Worm (Caenorhabditis elegans) whole organism, young adult: Measurements from ENCODE around the gene twk-12.

Source experiments
- B0019.2 ChIP-seq: fragments of 200-800 bp; sonication (Bioruptor generic); conservative IDR thresholded peaks from 2 replicates; pipeline ENCODE4 v1.3.6; 2022; ENCODE audit warnings: missing genetic modification reagents, missing genetic modification characterization, missing compliant biosample characterization
- B0261.1 ChIP-seq: sonication (generic microtip); optimal IDR thresholded peaks from 2 replicates; lab custom pipeline; 2016; ENCODE audit warnings: mild to moderate bottlenecking, missing genetic modification characterization, moderate library complexity, missing compliant biosample characterization
- D2030.7 ChIP-seq: fragments of 200-800 bp; sonication (Bioruptor generic); IDR thresholded peaks from 2 replicates; pipeline ENCODE4 v1.3.6; 2022; ENCODE audit warnings: missing genetic modification reagents, missing genetic modification characterization, missing compliant biosample characterization
- F10E7.11 ChIP-seq: sonication (generic microtip); optimal IDR thresholded peaks from 2 replicates; lab custom pipeline; 2017; ENCODE audit warnings: mild to moderate bottlenecking, missing genetic modification characterization, moderate library complexity, missing compliant biosample characterization
- F23B12.7 ChIP-seq: sonication (generic microtip); optimal IDR thresholded peaks from 2 replicates; lab custom pipeline; 2017; ENCODE audit warnings: missing genetic modification characterization, mild to moderate bottlenecking, missing compliant biosample characterization, antibody characterized with exemption, moderate library complexity; ENCODE audit not compliant: insufficient read depth
- F49E8.2 ChIP-seq: sonication (generic microtip); optimal IDR thresholded peaks from 3 replicates; lab custom pipeline; 2017; ENCODE audit warnings: missing genetic modification characterization, mild to moderate bottlenecking, missing compliant biosample characterization, antibody characterized with exemption, moderate library complexity; ENCODE audit not compliant: insufficient read depth
- F57C9.4 ChIP-seq: sonication (generic microtip); optimal IDR thresholded peaks from 2 replicates; lab custom pipeline; 2017; ENCODE audit warnings: mild to moderate bottlenecking, missing genetic modification characterization, missing compliant biosample characterization
- K12H6.12 ChIP-seq: fragments of 200-800 bp; sonication (Bioruptor generic); optimal IDR thresholded peaks from 2 replicates; lab custom pipeline; 2018; ENCODE audit warnings: mild to moderate bottlenecking, missing genetic modification characterization, missing compliant biosample characterization
- T26A5.8 ChIP-seq: sonication (generic microtip); optimal IDR thresholded peaks from 2 replicates; lab custom pipeline; 2016; ENCODE audit warnings: missing genetic modification characterization, missing compliant biosample characterization
- Y67H2A.10 ChIP-seq: fragments of 200-800 bp; sonication (Bioruptor generic); conservative IDR thresholded peaks from 2 replicates; pipeline ENCODE4 v1.3.6; 2022; ENCODE audit warnings: missing genetic modification reagents, missing genetic modification characterization, missing compliant biosample characterization
- aptf-2 ChIP-seq: fragments of 200-800 bp; sonication (Bioruptor generic); conservative IDR thresholded peaks from 2 replicates; pipeline ENCODE4 v1.3.6; 2022; ENCODE audit warnings: missing genetic modification reagents, missing genetic modification characterization, missing compliant biosample characterization
- athp-1 ChIP-seq: sonication (generic microtip); optimal IDR thresholded peaks from 2 replicates; lab custom pipeline; 2017; ENCODE audit warnings: mild to moderate bottlenecking, missing genetic modification characterization, missing compliant biosample characterization
- attf-6 ChIP-seq: fragments of 200-800 bp; sonication (Bioruptor generic); IDR thresholded peaks from 2 replicates; pipeline ENCODE4 v1.3.6; 2022; ENCODE audit warnings: missing genetic modification reagents, missing genetic modification characterization, missing compliant biosample characterization
- bed-1 ChIP-seq: fragments of 200-800 bp; sonication (Bioruptor generic); IDR thresholded peaks from 2 replicates; pipeline ENCODE4 v1.3.6; 2022; ENCODE audit warnings: missing genetic modification reagents, missing genetic modification characterization, missing compliant biosample characterization
- dox-1 ChIP-seq: fragments of 200-800 bp; sonication (Bioruptor generic); IDR thresholded peaks from 2 replicates; pipeline ENCODE4 v1.3.6; 2022; ENCODE audit warnings: missing genetic modification reagents, missing genetic modification characterization, missing compliant biosample characterization
- egl-44 ChIP-seq: fragments of 200-800 bp; sonication (Bioruptor generic); IDR thresholded peaks from 2 replicates; pipeline ENCODE4 v1.3.6; 2022; ENCODE audit warnings: missing genetic modification reagents, missing genetic modification characterization, missing compliant biosample characterization
- egrh-3 ChIP-seq: fragments of 200-800 bp; sonication (Bioruptor generic); IDR thresholded peaks from 2 replicates; pipeline ENCODE4 v1.3.6; 2022; ENCODE audit warnings: missing genetic modification reagents, missing genetic modification characterization, missing compliant biosample characterization
- ekl-4 ChIP-seq: fragments of 200-800 bp; sonication (Bioruptor generic); IDR thresholded peaks from 2 replicates; pipeline ENCODE4 v1.3.6; 2022; ENCODE audit warnings: missing genetic modification reagents, missing genetic modification characterization, missing compliant biosample characterization
- him-1 ChIP-seq: sonication (generic microtip); optimal IDR thresholded peaks from 2 replicates; lab custom pipeline; 2016; ENCODE audit warnings: missing genotype, missing genetic modification reagents, missing genetic modification characterization, missing compliant biosample characterization
- let-526 ChIP-seq: fragments of 200-800 bp; sonication (Bioruptor generic); IDR thresholded peaks from 2 replicates; pipeline ENCODE4 v1.3.6; 2022; ENCODE audit warnings: missing genetic modification reagents, missing genetic modification characterization, missing compliant biosample characterization
- lin-35 ChIP-seq, 3 experiments: fragments of 150-350 bp in 2 of 3; sonication (generic microtip) in 1 of 3; optimal IDR thresholded peaks; 2 replicates each; lab custom pipeline; 2014 to 2018; ENCODE audit warnings: missing biosample characterization in 3 of 3, missing genetic modification characterization in 3 of 3, missing genetic modification reagents in 3 of 3
- lsy-27 ChIP-seq: sonication (generic microtip); optimal IDR thresholded peaks from 2 replicates; lab custom pipeline; 2017; ENCODE audit warnings: missing genetic modification characterization, mild to moderate bottlenecking, missing compliant biosample characterization, antibody characterized with exemption, missing genotype, borderline replicate concordance; ENCODE audit not compliant: insufficient read depth
- madf-8 ChIP-seq: fragments of 200-800 bp; sonication (Bioruptor generic); conservative IDR thresholded peaks from 2 replicates; pipeline ENCODE4 v1.3.6; 2022; ENCODE audit warnings: missing genetic modification reagents, missing genetic modification characterization, missing compliant biosample characterization
- nfya-1 ChIP-seq: sonication (generic microtip); optimal IDR thresholded peaks from 2 replicates; lab custom pipeline; 2017; ENCODE audit warnings: antibody characterized with exemption, missing compliant biosample characterization, missing genetic modification characterization, borderline replicate concordance; ENCODE audit not compliant: insufficient read depth
- nfya-2 ChIP-seq: fragments of 200-800 bp; sonication (Bioruptor generic); IDR thresholded peaks from 2 replicates; pipeline ENCODE4 v1.3.6; 2022; ENCODE audit warnings: missing genetic modification reagents, missing genetic modification characterization, missing compliant biosample characterization
- nhr-120 ChIP-seq: fragments of 200-800 bp; sonication (Bioruptor generic); IDR thresholded peaks from 2 replicates; pipeline ENCODE4 v1.3.6; 2022; ENCODE audit warnings: missing genetic modification characterization, missing compliant biosample characterization
- nhr-179 ChIP-seq: sonication (generic microtip); optimal IDR thresholded peaks from 2 replicates; lab custom pipeline; 2016; ENCODE audit warnings: mild to moderate bottlenecking, missing genetic modification characterization, missing compliant biosample characterization
- nhr-90 ChIP-seq: sonication (generic microtip); optimal IDR thresholded peaks from 2 replicates; lab custom pipeline; 2016; ENCODE audit warnings: missing genotype, mild to moderate bottlenecking, missing genetic modification characterization, missing compliant biosample characterization
- pbrm-1 ChIP-seq: fragments of 200-800 bp; sonication (Bioruptor generic); IDR thresholded peaks from 2 replicates; pipeline ENCODE4 v1.3.6; 2022; ENCODE audit warnings: missing genetic modification reagents, missing genetic modification characterization, missing compliant biosample characterization
- pha-4 ChIP-seq: fragments of 150-350 bp; sonication (generic microtip); optimal IDR thresholded peaks from 2 replicates; lab custom pipeline; 2014; ENCODE audit warnings: missing biosample characterization, missing genetic modification reagents, missing genetic modification characterization
- repo-1 ChIP-seq: sonication (generic microtip); optimal IDR thresholded peaks from 2 replicates; lab custom pipeline; 2017; ENCODE audit warnings: mild to moderate bottlenecking, missing genetic modification characterization, missing compliant biosample characterization
- sdz-38 ChIP-seq: sonication (generic microtip); optimal IDR thresholded peaks from 2 replicates; lab custom pipeline; 2016; ENCODE audit warnings: missing genotype, missing genetic modification characterization, missing compliant biosample characterization
- sea-2 ChIP-seq: fragments of 200-800 bp; sonication (Bioruptor generic); IDR thresholded peaks from 2 replicates; pipeline ENCODE4 v1.3.6; 2022; ENCODE audit warnings: missing genetic modification characterization, missing compliant biosample characterization
- snpc-3.4 ChIP-seq: sonication (generic microtip); optimal IDR thresholded peaks from 2 replicates; lab custom pipeline; 2017; ENCODE audit warnings: missing genetic modification characterization, mild to moderate bottlenecking, missing compliant biosample characterization, antibody characterized with exemption, moderate library complexity, missing genotype, missing genetic modification reagents
- somi-1 ChIP-seq: fragments of 200-800 bp; sonication (Bioruptor generic); optimal IDR thresholded peaks from 2 replicates; lab custom pipeline; 2018; ENCODE audit warnings: mild to moderate bottlenecking, missing genetic modification characterization, missing compliant biosample characterization
- xnd-1 ChIP-seq: sonication (generic microtip); optimal IDR thresholded peaks from 2 replicates; lab custom pipeline; 2016; ENCODE audit warnings: missing genotype, missing genetic modification reagents, missing genetic modification characterization, missing compliant biosample characterization
- ztf-18 ChIP-seq: sonication (generic microtip); optimal IDR thresholded peaks from 2 replicates; lab custom pipeline; 2016; ENCODE audit warnings: missing genotype, mild to moderate bottlenecking, missing genetic modification characterization, missing compliant biosample characterization

twk-12 gene

ce11 chrV:10667284-10667683 lies at the start of gene twk-12:
Gene twk-12 (plus strand): TSS chrV:10667584.
- TF ChIP-seq egl-44 (no peak), snpc-3.4 (tag; lab: Kevin White, UChicago) (no peak), let-526 (GFP tag; lab: Robert Waterston, UW) (no peak), sea-2 (GFP tag; lab: Robert Waterston, UW) (no peak), madf-8 (GFP tag; lab: Robert Waterston, UW) (no peak), nhr-179 (tag; lab: Kevin White, UChicago) (no peak), somi-1 (GFP tag; lab: Kevin White, UChicago) (no peak)

DNA sequence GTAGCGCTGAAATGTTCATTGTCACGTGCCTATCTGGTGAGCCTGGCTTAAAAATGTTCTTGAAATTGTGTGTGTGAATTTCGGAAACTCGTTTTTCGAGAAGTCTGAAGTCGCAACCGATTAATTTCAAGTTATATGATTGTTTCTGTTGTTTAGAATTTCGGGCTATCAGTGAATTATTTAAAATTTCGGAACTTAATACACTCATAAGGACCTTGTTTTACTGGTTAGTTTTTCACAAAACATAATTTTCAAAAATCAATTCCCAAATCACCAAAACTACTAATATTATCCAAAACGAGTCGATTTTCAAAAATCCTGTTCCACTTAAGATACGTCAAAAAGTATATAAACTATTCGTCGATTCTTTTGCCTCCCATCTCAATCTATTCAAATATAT lies 36.9 kb upstream of the twk-12 start:
- no peak for TF ChIP-seq somi-1 (GFP tag; lab: Kevin White, UChicago)
- TF ChIP-seq xnd-1 (tag; lab: Kevin White, UChicago) = no peak

DNA sequence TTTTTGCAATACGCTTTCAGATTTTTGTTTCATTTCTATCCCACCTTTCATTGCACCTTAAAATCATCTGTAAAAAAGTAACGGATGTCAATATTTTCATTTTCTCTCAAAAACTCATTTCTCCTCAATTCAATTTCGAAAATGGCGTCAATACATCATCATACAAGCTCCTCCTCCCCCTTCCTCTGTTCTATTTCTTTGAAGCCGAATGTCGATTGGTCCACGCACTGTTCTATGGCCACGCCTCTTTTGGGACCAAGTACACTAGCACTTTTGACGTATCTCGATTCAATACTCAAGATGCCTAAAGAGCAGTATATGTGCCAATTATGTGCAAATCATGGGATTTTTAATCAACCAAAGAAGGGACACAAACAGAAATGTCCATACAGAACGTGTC lies 34.6 kb upstream of the twk-12 start, which contains the start of gene mab-23:
TSS of gene mab-23 (plus strand) at position 301 of the 400 bp plus-strand sequence.
- no peak for TF ChIP-seq sdz-38
- no peak for TF ChIP-seq lsy-27 (tag; lab: Kevin White, UChicago)
- TF ChIP-seq ekl-4 (GFP tag; lab: Robert Waterston, UW) = no peak
- no peak for TF ChIP-seq F49E8.2
- no peak for TF ChIP-seq lin-35 (GFP tag; optimal IDR thresholded peaks at IDR 0.05; lab: Kevin White, UChicago)
- no peak for TF ChIP-seq F57C9.4 (tag; lab: Kevin White, UChicago)
- TF ChIP-seq bed-1 (GFP tag; lab: Robert Waterston, UW) = no peak
- no peak for TF ChIP-seq T26A5.8
- no peak for TF ChIP-seq pbrm-1 (GFP tag; lab: Robert Waterston, UW)
- TF ChIP-seq Y67H2A.10 = no peak
- TF ChIP-seq him-1 = no peak
- no peak for TF ChIP-seq pha-4
- no peak for TF ChIP-seq K12H6.12 (tag; lab: Kevin White, UChicago)
- TF ChIP-seq dox-1 (GFP tag; lab: Robert Waterston, UW) = no peak
- no peak for TF ChIP-seq B0019.2
- TF ChIP-seq ztf-18 (tag; lab: Kevin White, UChicago) = no peak
- TF ChIP-seq B0261.1 (tag; lab: Kevin White, UChicago) = no peak
- TF ChIP-seq aptf-2 (GFP tag; lab: Robert Waterston, UW) = no peak

DNA sequence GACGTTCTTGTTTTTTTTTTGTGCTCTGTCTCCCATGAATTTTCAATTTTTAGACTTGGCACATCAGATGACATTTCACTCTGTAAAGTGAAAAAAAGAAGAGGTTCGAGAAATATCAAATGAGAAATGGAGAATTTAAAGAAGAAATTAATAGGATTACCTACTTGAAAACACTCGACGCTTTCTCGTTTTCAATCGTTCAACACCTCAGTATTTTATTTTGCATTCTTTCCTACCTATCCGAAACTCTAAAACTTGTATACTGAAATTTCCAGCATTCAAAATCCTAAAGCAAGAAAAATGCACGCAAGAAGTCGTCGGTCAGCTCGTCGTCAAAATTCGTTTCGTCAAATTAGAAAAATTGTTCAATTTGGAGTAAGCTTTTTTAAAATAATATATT lies 31.7 kb upstream of the twk-12 start, which contains the start of gene kvs-2:
TSS of gene kvs-2 (plus strand) at position 301 of the 400 bp plus-strand sequence.
- TF ChIP-seq nhr-120 (GFP tag; lab: Robert Waterston, UW) (no peak), nfya-2 (GFP tag; lab: Robert Waterston, UW) (no peak), F10E7.11 (tag; lab: Kevin White, UChicago) (no peak), repo-1 (tag; lab: Kevin White, UChicago) (no peak), egrh-3 (GFP tag; lab: Robert Waterston, UW) (no peak), nfya-1 (tag; lab: Kevin White, UChicago) (no peak), ekl-4 (GFP tag; lab: Robert Waterston, UW) (no peak), athp-1 (tag; lab: Kevin White, UChicago) (no peak), F23B12.7 (tag; lab: Kevin White, UChicago) (no peak), attf-6 (GFP tag; lab: Robert Waterston, UW) (no peak), D2030.7 (GFP tag; lab: Robert Waterston, UW) (no peak), pbrm-1 (GFP tag; lab: Robert Waterston, UW) (no peak), nhr-90 (tag; lab: Kevin White, UChicago) (no peak)
